Fruit fly (Drosophila melanogaster): Measurements from ENCODE around the gene CG18249.

The CG18249 gene

dm6 chr3R:8269740-8270139, 49.8 kb downstream of the CG18249 start, which contains the start of gene CG9630:
CG9630 (minus strand) TSS chr3R:8269896.
- TF ChIP-seq EcR (GFP tag; optimal IDR thresholded peaks at IDR 0.05), result no peak
- no peak for TF ChIP-seq CG8159 (tag; optimal IDR thresholded peaks at IDR 0.05)
- TF ChIP-seq CG14655 (GFP tag; optimal IDR thresholded peaks at IDR 0.05), result no peak
- TF ChIP-seq CG10348 (GFP tag; IDR thresholded peaks at IDR 0.05), result no peak
- no peak for TF ChIP-seq Snoo (tag; optimal IDR thresholded peaks at IDR 0.05)
- TF ChIP-seq CG17806 (tag; optimal IDR thresholded peaks at IDR 0.05), result no peak
- no peak for TF ChIP-seq Pif1B (GFP tag; optimal IDR thresholded peaks at IDR 0.05)
- TF ChIP-seq D1 (tag; optimal IDR thresholded peaks at IDR 0.05), result no peak
- no peak for TF ChIP-seq rn (GFP tag; IDR thresholded peaks at IDR 0.05)
- no peak for TF ChIP-seq CG32121 (GFP tag; IDR thresholded peaks at IDR 0.05)
- TF ChIP-seq CG9948 (tag; optimal IDR thresholded peaks at IDR 0.05), result no peak
- TF ChIP-seq CG34367 (tag; optimal IDR thresholded peaks at IDR 0.05), result no peak
- no peak for TF ChIP-seq gl (tag; optimal IDR thresholded peaks at IDR 0.05)
- no peak for TF ChIP-seq Ets98B (GFP tag; IDR thresholded peaks at IDR 0.05)
- no peak for TF ChIP-seq Pif1A (GFP tag; optimal IDR thresholded peaks at IDR 0.05)
- TF ChIP-seq CG15710 (tag; optimal IDR thresholded peaks at IDR 0.05), result no peak

All from whole organism, pupa.